Worm (Caenorhabditis elegans) whole organism, mixed stage, embryonic: Measurements from ENCODE around the gene K07H8.12.

Experiments
- ceh-43 ChIP-seq: fragments of 200-800 bp; sonication (Bioruptor generic); optimal IDR thresholded peaks from 2 replicates; lab custom pipeline; 2018; ENCODE audit warnings: mild to moderate bottlenecking, missing genetic modification characterization, moderate library complexity, missing compliant biosample characterization
- ceh-83 ChIP-seq: fragments of 200-800 bp; sonication (Bioruptor generic); optimal IDR thresholded peaks from 2 replicates; lab custom pipeline; 2018; ENCODE audit warnings: mild to moderate bottlenecking, missing genetic modification characterization, missing compliant biosample characterization
- ces-1 ChIP-seq: fragments of 150-350 bp; optimal IDR thresholded peaks from 2 replicates; lab custom pipeline; 2014; ENCODE audit warnings: missing biosample characterization, missing genetic modification reagents, missing genetic modification characterization
- ham-2 ChIP-seq: fragments of 200-800 bp; sonication (Bioruptor generic); optimal IDR thresholded peaks from 2 replicates; lab custom pipeline; 2018; ENCODE audit warnings: mild to moderate bottlenecking, missing genetic modification characterization, missing compliant biosample characterization
- hlh-1 ChIP-seq: fragments of 150-350 bp; optimal IDR thresholded peaks from 2 replicates; lab custom pipeline; 2014; ENCODE audit warnings: missing biosample characterization, missing genetic modification reagents, missing genetic modification characterization
- mep-1 ChIP-seq: fragments of 150-350 bp; optimal IDR thresholded peaks from 2 replicates; lab custom pipeline; 2017; ENCODE audit warnings: missing biosample characterization, missing genetic modification reagents, missing genetic modification characterization, inconsistent platforms
- mls-2 ChIP-seq: sonication (generic microtip); optimal IDR thresholded peaks from 2 replicates; lab custom pipeline; 2016; ENCODE audit warnings: mild to moderate bottlenecking, missing genetic modification characterization, moderate library complexity, missing compliant biosample characterization
- nhr-12 ChIP-seq: fragments of 150-350 bp; optimal IDR thresholded peaks from 2 replicates; lab custom pipeline; 2014; ENCODE audit warnings: missing biosample characterization, missing genetic modification characterization
- nhr-237 ChIP-seq: fragments of 150-350 bp; optimal IDR thresholded peaks from 2 replicates; lab custom pipeline; 2014; ENCODE audit warnings: missing biosample characterization, missing genetic modification characterization
- nhr-28 ChIP-seq: fragments of 150-350 bp; optimal IDR thresholded peaks from 2 replicates; lab custom pipeline; 2014; ENCODE audit warnings: missing biosample characterization, missing genetic modification characterization
- pha-4 ChIP-seq: fragments of 150-350 bp; optimal IDR thresholded peaks from 2 replicates; lab custom pipeline; 2018; ENCODE audit warnings: missing biosample characterization, missing genetic modification reagents, missing genetic modification characterization
- snpc-4 ChIP-seq: fragments of 150-350 bp; optimal IDR thresholded peaks from 2 replicates; lab custom pipeline; 2014; ENCODE audit warnings: missing biosample characterization, missing genetic modification characterization
- unc-62 ChIP-seq: fragments of 150-350 bp; optimal IDR thresholded peaks from 2 replicates; lab custom pipeline; 2014; ENCODE audit warnings: missing biosample characterization, missing genetic modification reagents, missing genetic modification characterization
- ztf-11 ChIP-seq: fragments of 150-350 bp; optimal IDR thresholded peaks from 2 replicates; lab custom pipeline; 2014; ENCODE audit warnings: missing biosample characterization, missing genetic modification characterization

ce11 chrIV:8312846-8313245 lies 36.3 kb upstream of the K07H8.12 start, which contains the start of gene F35H10.10:
- TF ChIP-seq ceh-43 (GFP tag; lab: Kevin White, UChicago) (no peak), ces-1 (GFP tag; lab: Kevin White, UChicago) (no peak), snpc-4 (tag; lab: Kevin White, UChicago) (no peak), unc-62 (GFP tag; lab: Kevin White, UChicago) (no peak), ceh-83 (GFP tag; lab: Kevin White, UChicago) (no peak), hlh-1 (tag; lab: Kevin White, UChicago) (no peak), nhr-12 (no peak), ztf-11 (tag; lab: Kevin White, UChicago) (no peak), pha-4 (tag; lab: Kevin White, UChicago) (no peak), nhr-237 (tag; lab: Kevin White, UChicago) (no peak), ham-2 (GFP tag; lab: Kevin White, UChicago) (no peak), mls-2 (tag; lab: Kevin White, UChicago) (no peak), nhr-28 (tag; lab: Kevin White, UChicago) (no peak), mep-1 (tag; lab: Kevin White, UChicago) (no peak)
